Fruit fly (Drosophila melanogaster) whole organism, larva: ENCODE data around the gene CG4364.

Experiments
- noc ChIP-seq: fragments of 200-800 bp; sonication (Bioruptor generic); optimal IDR thresholded peaks from 3 replicates; lab custom pipeline; 2019; ENCODE audit warnings: missing biosample characterization, mild to moderate bottlenecking, missing genetic modification characterization, moderate library complexity

Gene CG4364

DNA sequence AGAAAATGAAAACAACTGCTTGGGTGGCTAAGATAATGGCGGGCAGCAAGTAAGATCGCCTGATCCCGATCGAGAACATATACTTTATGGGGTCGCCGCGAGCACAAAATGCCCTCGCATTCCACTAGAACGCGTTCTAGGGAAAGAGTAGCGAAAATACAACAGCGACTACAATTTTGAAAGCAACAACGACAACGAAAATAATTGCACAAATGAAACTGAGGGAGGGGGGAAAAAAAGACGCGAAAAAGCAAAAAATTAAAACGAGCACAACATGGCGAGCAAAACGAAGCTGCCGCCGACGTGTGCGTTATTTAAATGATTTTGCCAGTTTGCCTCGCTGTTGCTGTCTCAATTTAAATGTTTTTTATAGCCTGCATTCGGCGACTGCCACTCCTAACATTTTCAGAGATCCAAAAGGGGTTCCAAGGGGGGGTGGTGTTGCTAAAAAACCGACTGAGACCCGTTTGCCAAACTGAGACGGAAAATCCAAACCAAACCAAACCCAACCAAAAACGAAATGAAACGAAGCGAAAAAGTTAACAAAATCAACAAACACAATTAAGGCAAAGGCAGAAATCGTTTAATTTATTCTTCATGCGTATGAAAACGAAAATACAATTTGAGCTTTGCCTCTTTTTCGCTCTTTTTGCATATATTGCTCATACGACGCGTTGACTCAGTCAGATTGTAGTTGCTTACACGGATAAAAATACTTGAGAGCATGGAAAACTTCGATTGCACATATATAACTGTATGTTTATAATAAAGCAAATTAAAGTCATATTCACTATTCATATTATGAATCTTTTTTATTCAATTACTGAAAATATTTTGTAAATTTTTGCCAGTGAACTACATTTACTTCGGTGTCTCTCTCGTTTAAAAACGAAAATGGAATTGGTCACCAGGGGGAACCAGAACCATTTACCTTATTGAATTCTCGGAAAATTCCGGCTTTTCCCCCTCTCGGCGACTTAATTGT lies 18.4 kb downstream of the CG4364 start:
- peak; percentile 67 for TF ChIP-seq noc (tag; lab: Kevin White, UChicago)

DNA sequence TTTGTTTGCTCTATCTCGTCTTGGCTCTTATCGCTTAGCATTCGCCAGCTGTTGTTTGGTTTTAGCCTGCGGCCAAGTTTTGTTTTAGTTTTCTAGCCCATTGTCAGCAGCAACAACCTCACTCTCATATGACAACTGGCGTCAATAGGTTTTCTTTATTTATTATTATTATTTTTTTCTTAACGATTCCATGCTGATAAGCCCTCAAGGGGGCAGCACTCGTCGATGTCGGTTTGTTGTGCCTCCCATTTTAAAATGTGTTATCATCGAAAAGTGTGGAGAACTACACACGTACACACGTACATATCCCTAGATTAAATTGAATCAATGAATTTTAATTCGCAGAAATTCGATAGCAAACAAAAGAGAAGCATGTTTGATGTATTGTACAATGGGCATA lies 19.8 kb downstream of the CG4364 start:
- TF ChIP-seq noc (tag; lab: Kevin White, UChicago), result peak; percentile 5

DNA sequence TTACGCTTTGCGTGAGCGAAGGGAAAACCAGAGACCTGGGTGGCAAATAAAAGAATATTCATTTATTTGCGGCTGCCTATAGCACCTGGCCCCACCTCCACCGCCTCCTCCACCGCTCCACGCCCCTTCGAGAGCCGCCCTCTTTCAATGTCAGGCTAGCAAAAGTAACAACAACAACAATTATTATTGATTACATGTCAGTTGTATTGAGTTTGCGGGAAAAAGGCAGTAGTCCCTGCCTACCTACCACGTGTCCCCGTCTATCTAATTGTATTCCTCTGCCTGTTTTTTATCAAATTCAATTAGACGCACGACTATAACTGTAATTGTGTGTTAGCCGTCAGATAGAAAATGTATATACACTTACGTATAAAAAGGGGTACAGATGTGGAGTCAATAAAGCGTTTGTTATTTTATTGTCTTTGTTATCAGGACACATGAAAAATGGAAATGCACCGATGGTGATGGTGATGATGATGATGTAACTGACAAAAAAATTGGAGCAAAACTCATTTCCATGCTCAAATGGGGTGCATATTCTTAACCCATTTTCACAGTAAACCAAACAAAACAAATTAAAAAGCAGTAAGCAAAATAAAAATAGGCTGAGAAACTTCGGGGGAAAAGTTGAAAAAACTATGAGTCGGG lies 20.4 kb downstream of the CG4364 start:
- no peak for TF ChIP-seq noc (tag; lab: Kevin White, UChicago)

DNA sequence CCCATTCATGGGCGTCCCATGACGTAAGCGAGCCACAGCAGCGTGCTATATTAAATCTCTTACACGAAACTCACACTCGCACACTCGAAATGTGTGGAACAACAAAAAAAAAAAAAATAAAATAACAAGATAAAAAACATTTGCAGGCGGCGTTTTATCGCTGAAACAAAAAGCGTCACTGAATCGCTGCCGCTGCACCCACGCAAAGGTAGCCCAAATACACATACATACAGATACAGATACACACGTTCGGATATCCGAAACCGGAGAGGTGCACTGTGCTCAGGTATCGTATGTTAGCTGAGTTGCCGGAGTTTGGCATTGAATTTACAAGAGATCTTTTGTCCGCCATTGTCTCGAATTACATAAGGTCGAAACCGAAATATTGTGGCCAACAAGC lies 25.1 kb downstream of the CG4364 start:
- no peak for TF ChIP-seq noc (tag; lab: Kevin White, UChicago)

DNA sequence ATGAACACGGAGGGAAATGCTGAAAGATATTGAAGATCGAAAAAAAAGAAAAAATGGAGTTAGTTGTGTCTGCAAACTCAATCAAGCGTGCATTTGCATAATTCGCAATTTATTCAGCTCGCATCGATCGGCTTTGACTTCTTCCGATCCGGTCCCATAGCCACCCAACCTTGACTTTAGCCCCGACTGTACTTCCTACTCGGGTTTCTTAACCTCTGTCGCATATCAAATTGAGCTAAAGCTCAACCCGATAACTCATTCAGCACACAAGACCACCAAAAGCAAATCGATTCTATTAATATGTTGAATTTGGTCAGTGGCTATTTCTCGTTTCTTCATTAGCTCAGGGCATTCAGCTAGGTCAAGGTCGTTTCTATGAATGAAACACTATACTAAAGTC lies 25.9 kb downstream of the CG4364 start:
- TF ChIP-seq noc (tag; lab: Kevin White, UChicago), result no peak

DNA sequence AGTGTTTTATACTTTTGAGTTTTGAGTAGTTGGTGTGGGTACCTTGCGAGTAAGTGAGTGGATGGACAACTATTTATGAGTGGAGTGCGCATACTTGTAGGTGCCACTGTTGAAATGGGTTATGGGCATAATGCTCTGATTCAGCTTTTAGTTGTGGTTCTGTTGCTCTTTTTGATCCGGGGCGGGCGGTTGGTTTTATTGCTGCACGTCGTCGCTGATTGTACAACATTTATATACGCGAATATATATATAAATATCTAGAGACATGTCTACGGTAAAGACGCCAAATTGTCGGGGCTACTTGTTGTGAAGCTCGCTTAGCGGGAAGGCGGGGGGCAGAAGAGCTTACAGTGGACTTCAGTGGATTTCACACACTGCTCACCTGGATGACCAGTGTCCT lies 27.0 kb downstream of the CG4364 start:
- no peak for TF ChIP-seq noc (tag; lab: Kevin White, UChicago)

DNA sequence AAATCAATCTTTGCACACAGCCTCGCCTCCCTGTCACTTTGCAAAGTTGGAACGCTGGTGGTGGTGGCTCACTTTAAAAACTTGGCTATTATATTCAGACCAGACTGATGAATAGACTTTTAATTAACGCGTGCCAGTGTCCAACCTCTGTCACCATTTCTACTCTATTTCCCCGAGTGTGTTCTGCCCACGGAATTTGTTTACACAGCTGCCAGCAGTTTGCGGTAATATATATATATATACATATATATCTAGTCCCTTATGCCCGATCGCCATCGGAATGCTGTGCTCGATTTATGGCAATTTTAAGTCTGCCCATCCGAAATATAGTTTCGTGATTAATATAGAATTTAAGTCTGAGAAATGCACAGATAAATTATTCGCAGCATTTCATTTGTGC lies 31.3 kb downstream of the CG4364 start:
- no peak for TF ChIP-seq noc (tag; lab: Kevin White, UChicago)

DNA sequence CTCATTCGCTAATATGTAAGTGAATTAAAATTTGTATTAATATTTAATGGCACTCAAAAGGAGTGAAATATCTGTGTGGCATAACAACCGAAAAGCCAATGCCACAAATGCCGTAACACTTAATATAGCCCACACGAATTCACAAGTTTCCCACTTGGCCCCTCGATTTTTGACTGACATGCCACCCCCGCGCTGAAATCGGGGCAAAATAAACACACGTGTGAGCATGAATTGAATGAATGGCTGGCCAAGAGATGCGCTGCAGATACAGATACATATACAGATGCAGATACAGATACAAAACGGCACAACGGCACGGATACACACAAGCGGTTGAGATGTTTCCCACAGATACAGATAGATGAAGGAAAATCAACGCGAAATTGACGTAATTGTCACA lies 34.0 kb downstream of the CG4364 start:
- TF ChIP-seq noc (tag; lab: Kevin White, UChicago), result no peak

DNA sequence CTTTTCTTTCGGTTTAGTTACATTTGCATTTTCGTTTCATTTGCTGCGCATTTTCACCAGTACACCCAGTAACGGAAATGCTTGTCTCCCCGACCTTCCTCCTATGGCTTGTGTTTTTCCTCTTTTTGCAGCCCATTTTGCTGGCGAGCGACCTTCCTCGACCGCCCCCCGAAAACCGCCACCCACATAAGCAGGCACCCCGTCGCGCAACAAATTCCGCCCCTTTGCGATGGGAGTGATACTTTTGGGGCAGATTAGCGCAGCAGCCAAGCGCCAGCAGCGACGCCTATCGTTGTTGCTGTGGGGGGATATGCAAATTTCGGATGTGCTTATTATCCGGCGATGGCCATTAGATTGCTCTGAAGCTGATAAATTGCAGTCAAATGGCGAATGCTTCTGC lies 37.8 kb downstream of the CG4364 start:
- no peak for TF ChIP-seq noc (tag; lab: Kevin White, UChicago)

DNA sequence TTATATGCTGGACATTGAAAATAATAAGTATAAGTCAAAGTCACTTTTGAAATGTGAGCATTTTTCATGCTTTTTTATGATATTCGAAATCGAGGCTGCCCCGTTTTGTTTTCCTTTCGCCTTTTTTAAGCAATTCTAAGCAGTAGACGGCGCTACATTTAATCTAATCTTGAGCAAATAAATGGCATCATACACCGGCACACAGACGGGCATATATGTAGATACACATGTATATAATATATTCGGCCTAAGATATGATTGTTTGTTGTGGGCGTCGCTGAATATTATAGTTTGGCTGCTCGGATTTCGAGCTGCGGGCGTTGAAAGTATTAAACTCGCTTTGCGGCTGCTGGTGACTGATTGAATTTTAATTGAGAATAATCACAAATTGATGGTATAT lies 38.8 kb downstream of the CG4364 start:
- TF ChIP-seq noc (tag; lab: Kevin White, UChicago), result no peak

DNA sequence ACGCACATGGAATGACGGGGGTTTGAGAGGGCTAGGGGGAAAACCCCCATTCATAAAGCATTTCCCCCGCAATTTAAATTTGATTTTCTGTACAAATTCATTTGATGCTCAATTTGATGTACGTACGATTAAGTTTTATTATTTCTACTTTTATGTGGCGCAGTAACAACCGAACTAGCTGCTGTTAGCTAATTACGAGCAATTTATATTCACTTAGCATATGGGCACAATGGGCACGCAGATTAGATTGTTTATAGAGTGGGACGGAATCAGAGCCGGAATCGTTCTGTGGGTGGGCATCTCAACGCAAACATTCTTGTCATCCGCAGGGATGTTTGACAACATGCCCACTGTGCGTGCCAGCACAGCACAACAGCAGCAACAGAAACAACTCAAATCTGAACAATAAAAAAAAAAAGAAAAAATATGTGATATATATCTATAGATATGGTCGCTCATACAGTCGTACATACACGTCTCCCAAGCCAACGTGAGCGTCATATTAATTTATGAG lies 40.1 kb downstream of the CG4364 start:
- TF ChIP-seq noc (tag; lab: Kevin White, UChicago), result peak; percentile 40

DNA sequence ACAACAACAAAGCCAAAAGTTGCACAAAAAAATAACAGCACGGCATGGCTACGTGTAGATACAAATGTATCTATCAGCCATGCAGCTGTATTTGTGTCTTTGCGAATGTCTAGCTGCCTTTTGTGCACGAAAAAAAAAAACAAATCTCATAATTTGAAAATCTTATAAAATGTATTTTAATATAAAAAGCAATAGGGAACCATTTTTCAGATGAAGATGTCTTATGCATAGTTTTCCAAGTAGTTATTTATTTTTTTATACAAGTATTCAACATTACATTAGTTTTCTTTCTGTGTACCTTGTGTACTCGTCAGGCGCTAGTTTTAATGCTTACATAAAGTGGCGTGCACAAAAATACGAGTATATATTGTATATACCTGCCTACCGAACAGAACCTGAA lies 41.7 kb downstream of the CG4364 start:
- no peak for TF ChIP-seq noc (tag; lab: Kevin White, UChicago)

DNA sequence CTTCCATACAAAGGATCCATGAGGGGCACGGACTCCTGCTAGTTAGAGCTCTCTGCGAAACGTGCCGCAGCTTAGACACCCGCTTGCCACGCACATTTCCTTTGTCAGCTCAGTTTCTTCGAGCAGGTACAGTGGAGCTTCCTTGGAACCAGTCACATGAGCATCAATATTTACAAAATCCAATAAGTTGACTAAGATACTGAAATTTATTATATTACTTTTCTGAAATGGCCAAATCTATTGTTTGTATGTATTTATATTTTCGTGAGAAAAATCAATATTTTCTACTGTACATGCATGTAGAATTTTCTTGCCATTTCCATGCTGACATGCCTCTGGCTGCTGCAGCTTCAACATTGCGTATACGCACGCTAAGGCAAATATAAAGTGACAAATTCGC lies 48.1 kb downstream of the CG4364 start:
- TF ChIP-seq noc (tag; lab: Kevin White, UChicago), result no peak

DNA sequence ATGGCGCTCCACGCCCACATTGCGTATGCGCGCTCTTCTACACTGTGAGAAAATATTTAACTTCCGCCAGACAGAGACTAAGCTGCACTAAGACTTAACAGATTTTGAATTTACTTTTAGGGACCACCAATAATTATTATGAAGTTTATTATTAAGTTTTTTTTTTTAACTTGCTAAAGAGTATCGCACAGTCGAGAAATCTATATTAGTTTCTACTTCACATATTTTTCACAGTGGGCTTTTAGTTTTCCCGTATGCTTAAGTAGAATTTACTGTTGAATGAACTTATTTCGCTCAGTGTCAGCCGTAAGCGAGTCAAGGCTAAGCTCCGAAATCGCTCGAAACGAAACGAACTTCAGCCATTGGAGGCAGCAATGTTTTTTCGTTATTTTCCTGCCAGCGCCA lies 50.6 kb downstream of the CG4364 start:
- TF ChIP-seq noc (tag; lab: Kevin White, UChicago), result peak; percentile 49
